Worm (Caenorhabditis elegans): ENCODE results near the gene C05D9.7.

Gene C05D9.7

DNA sequence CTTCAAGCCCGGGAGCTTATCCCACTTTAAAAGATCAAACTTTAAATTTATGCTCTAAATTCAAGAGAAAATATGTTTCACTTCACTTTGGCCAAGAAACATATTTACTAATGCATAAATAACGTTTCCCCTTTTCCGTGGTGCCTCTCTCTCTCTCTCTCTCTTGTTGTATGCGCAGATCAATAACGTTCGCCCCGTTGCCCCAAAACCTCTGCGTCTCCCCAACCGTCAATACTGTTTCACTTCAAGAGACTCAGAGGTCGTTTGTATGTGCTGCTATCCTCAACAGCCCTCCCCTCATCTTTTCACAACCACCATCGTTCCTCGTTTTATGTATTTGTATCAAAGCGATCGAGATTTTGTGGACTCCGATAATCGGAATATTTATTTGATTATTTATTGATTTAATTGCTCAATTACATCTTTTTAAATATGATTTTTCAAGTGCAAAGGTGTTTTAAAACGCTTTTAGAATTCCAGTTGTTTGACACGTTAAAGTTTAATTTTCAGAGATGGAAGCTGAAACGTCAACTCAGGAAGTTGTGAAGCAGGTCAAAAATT lies 15.4 kb downstream of the C05D9.7 start, which contains the start of gene ife-4:
ife-4 (plus strand) TSS at position 511 of the 561 bp plus-strand sequence.
- TF ChIP-seq mdl-1 (tag; optimal IDR thresholded peaks at IDR 0.05): no peak
- TF ChIP-seq pha-4 (tag; optimal IDR thresholded peaks at IDR 0.05): peak; percentile 58
- peak; percentile 78 for TF ChIP-seq hmg-11 (tag; optimal IDR thresholded peaks at IDR 0.05)
- no peak for TF ChIP-seq jun-1 (tag; optimal IDR thresholded peaks at IDR 0.05)
- peak; percentile 94 for TF ChIP-seq egl-5 (tag; optimal IDR thresholded peaks at IDR 0.05)
- TF ChIP-seq ceh-28 (tag; optimal IDR thresholded peaks at IDR 0.05): peak; percentile 67
- peak; percentile 56 for TF ChIP-seq nfya-1 (tag; optimal IDR thresholded peaks at IDR 0.05; ENCODE audit: insufficient read depth)
- no peak for TF ChIP-seq nhr-77 (tag; optimal IDR thresholded peaks at IDR 0.05)
- TF ChIP-seq tbx-2 (tag; optimal IDR thresholded peaks at IDR 0.05): no peak
- TF ChIP-seq nhr-23 (tag; optimal IDR thresholded peaks at IDR 0.05): no peak
- TF ChIP-seq nhr-76 (tag; optimal IDR thresholded peaks at IDR 0.05): no peak
- TF ChIP-seq eor-1 (tag; optimal IDR thresholded peaks at IDR 0.05): no peak
- no peak for TF ChIP-seq fkh-10 (GFP tag; optimal IDR thresholded peaks at IDR 0.05)
- no peak for TF ChIP-seq nhr-67 (tag; optimal IDR thresholded peaks at IDR 0.05)
- peak; percentile 78 for TF ChIP-seq lin-39 (tag; optimal IDR thresholded peaks at IDR 0.05)
- TF ChIP-seq lin-15B (tag; optimal IDR thresholded peaks at IDR 0.05): peak; percentile 6
- TF ChIP-seq nhr-237 (tag; optimal IDR thresholded peaks at IDR 0.05): no peak

DNA sequence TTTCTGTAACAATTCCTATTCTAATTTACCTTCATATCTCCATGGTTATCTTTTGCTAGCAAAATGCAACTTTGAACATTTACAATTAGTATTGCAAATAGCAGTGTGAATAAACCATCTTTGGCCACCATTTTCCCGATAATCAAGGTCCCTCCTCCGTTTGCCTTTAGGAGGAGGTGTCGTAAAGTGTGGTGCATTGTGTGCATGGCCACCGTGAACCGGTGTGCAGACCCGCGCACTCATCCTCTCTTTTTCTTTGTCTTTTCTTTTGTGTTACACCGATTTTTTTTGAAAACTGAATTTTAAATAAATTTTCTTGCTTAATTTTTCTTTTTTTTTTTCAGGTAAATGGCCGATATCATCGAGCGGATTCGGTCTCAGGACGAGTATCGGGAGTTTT lies 22.4 kb downstream of the C05D9.7 start, which contains the start of the genes pigx-1 and rme-6:
pigx-1 (minus strand) TSS at position 206 of the 400 bp plus-strand sequence.
rme-6 (plus strand) TSS at position 345 of the 400 bp plus-strand sequence.
- TF ChIP-seq eor-1 (tag; optimal IDR thresholded peaks at IDR 0.05) (no peak), egl-5 (tag; optimal IDR thresholded peaks at IDR 0.05) (no peak), pha-4 (tag; optimal IDR thresholded peaks at IDR 0.05) (peak; percentile 31), skn-1 (tag; optimal IDR thresholded peaks at IDR 0.05) (no peak), aly-2 (tag; optimal IDR thresholded peaks at IDR 0.05) (no peak), nhr-12 (tag; optimal IDR thresholded peaks at IDR 0.05) (no peak), hmg-11 (tag; optimal IDR thresholded peaks at IDR 0.05) (peak; percentile 88), nhr-23 (tag; optimal IDR thresholded peaks at IDR 0.05) (no peak), nfya-1 (tag; optimal IDR thresholded peaks at IDR 0.05; ENCODE audit: insufficient read depth) (peak; percentile 29)

DNA sequence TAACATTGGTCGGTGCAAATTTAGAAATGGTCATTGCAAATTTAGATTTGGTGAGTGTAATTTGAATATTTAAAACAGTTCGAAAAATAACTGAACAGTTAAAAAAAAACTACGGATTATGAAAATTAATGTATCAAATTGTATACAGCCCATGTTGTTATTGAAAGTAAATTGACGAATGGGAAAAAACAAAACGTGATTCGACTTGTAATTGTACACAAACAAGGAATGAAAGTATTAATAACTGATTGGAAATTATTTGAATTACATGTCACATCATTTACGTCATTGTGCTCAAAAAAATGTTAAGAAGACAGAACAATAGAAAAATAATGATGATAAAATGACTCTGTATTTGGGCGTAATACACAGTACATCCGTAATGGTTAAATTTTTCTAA lies 24.9 kb downstream of the C05D9.7 start:
- TF ChIP-seq ceh-9 (tag; optimal IDR thresholded peaks at IDR 0.05) (no peak), fos-1 (tag; optimal IDR thresholded peaks at IDR 0.05) (no peak), pqm-1 (tag; optimal IDR thresholded peaks at IDR 0.05) (peak; percentile 12), lin-15B (tag; optimal IDR thresholded peaks at IDR 0.05) (no peak), elt-2 (tag; optimal IDR thresholded peaks at IDR 0.05) (peak; percentile 18), skn-1 (tag; optimal IDR thresholded peaks at IDR 0.05) (no peak), egl-5 (tag; optimal IDR thresholded peaks at IDR 0.05) (no peak), nfya-1 (tag; optimal IDR thresholded peaks at IDR 0.05; ENCODE audit: insufficient read depth) (no peak), pha-4 (tag; optimal IDR thresholded peaks at IDR 0.05) (peak; percentile 56)

DNA sequence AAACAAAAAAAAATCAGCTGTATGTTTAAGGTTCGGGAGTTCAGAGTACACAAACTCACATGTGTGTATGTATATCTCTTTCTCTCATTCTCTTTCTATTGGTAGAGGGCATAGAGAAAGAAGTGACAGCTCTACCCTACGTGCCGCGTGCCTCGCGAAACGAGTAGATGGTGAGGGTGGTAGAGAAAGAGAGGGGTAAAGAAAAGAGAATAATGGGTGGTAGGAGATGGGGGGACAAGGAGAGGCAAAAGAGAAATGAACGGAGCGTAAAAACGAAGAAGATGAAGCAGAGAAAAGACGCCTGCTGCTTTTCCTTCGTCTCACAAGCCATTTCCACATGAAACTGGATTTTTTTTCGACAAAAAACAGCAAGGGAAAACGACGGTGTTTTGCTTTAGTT lies 26.1 kb downstream of the C05D9.7 start:
- TF ChIP-seq lin-15B (tag; optimal IDR thresholded peaks at IDR 0.05) (peak; percentile 65), eor-1 (tag; optimal IDR thresholded peaks at IDR 0.05) (no peak), lsy-12 (tag; optimal IDR thresholded peaks at IDR 0.05) (peak; percentile 34), nhr-28 (tag; optimal IDR thresholded peaks at IDR 0.05) (no peak), nhr-77 (tag; optimal IDR thresholded peaks at IDR 0.05) (peak; percentile 23), nhr-76 (tag; optimal IDR thresholded peaks at IDR 0.05) (no peak), snpc-4 (tag; optimal IDR thresholded peaks at IDR 0.05) (peak; percentile 84), tbx-2 (tag; optimal IDR thresholded peaks at IDR 0.05) (peak; percentile 72), mml-1 (tag; optimal IDR thresholded peaks at IDR 0.05) (no peak), elt-1 (tag; optimal IDR thresholded peaks at IDR 0.05) (peak; percentile 81), ztf-11 (tag; optimal IDR thresholded peaks at IDR 0.05) (no peak), fos-1 (tag; optimal IDR thresholded peaks at IDR 0.05) (peak; percentile 65), fkh-10 (GFP tag; optimal IDR thresholded peaks at IDR 0.05) (peak; percentile 79), hmg-11 (tag; optimal IDR thresholded peaks at IDR 0.05) (peak; percentile 99), jun-1 (tag; optimal IDR thresholded peaks at IDR 0.05) (peak; percentile 92), elt-2 (tag; optimal IDR thresholded peaks at IDR 0.05) (peak; percentile 80), nhr-11 (tag; optimal IDR thresholded peaks at IDR 0.05) (peak; percentile 80), lin-39 (tag; optimal IDR thresholded peaks at IDR 0.05) (peak; percentile 89), ceh-16 (tag; optimal IDR thresholded peaks at IDR 0.05) (no peak), nhr-67 (tag; optimal IDR thresholded peaks at IDR 0.05) (no peak), egl-5 (tag; optimal IDR thresholded peaks at IDR 0.05) (peak; percentile 98), sea-2 (GFP tag; optimal IDR thresholded peaks at IDR 0.05) (no peak), zag-1 (tag; optimal IDR thresholded peaks at IDR 0.05) (peak; percentile 21), R02D3.7 (tag; optimal IDR thresholded peaks at IDR 0.05) (peak; percentile 58), unc-62 (GFP tag; optimal IDR thresholded peaks at IDR 0.05) (peak; percentile 99), ZK546.5 (tag; optimal IDR thresholded peaks at IDR 0.05) (no peak), nhr-25 (tag; optimal IDR thresholded peaks at IDR 0.05) (peak; percentile 93), pqm-1 (tag; optimal IDR thresholded peaks at IDR 0.05) (peak; percentile 90), mdl-1 (tag; optimal IDR thresholded peaks at IDR 0.05) (peak; percentile 93), nhr-43 (tag; optimal IDR thresholded peaks at IDR 0.05; ENCODE audit: poor library complexity, severe bottlenecking) (peak; percentile 88), daf-12 (tag; optimal IDR thresholded peaks at IDR 0.05) (no peak), skn-1 (tag; optimal IDR thresholded peaks at IDR 0.05) (peak; percentile 32), elt-3 (tag; optimal IDR thresholded peaks at IDR 0.05) (peak in 1 of 3 experiments; percentile 30), egl-27 (tag; optimal IDR thresholded peaks at IDR 0.05) (peak; percentile 89), nhr-12 (tag; optimal IDR thresholded peaks at IDR 0.05) (no peak), nhr-237 (tag; optimal IDR thresholded peaks at IDR 0.05) (no peak), ceh-28 (tag; optimal IDR thresholded peaks at IDR 0.05) (peak; percentile 83)
